Fruit fly (Drosophila melanogaster) whole organism, embryonic: ENCODE measurements around the gene Sox102F.
A peak's percentile ranks its signal among the peaks of the same experiment; 100 is the strongest.

ENCODE experiments used
- CG10267 ChIP-seq: fragments of 200-800 bp; sonication (Bioruptor generic); optimal IDR thresholded peaks from 2 replicates; lab custom pipeline; 2018; ENCODE audit warnings: missing biosample characterization, mild to moderate bottlenecking, missing genetic modification characterization, moderate library complexity
- CG12769 ChIP-seq: fragments of 200-800 bp; sonication (Bioruptor generic); optimal IDR thresholded peaks from 2 replicates; lab custom pipeline; 2019; ENCODE audit warnings: missing biosample characterization, mild to moderate bottlenecking, missing genetic modification characterization, moderate library complexity
- CG12942 ChIP-seq: fragments of 200-800 bp; sonication (Bioruptor generic); optimal IDR thresholded peaks from 3 replicates; lab custom pipeline; 2016; ENCODE audit warnings: missing biosample characterization, missing genetic modification characterization
- CG1603 ChIP-seq: fragments of 200-800 bp; sonication (Bioruptor generic); optimal IDR thresholded peaks from 2 replicates; lab custom pipeline; 2019; ENCODE audit warnings: missing biosample characterization, mild to moderate bottlenecking, missing genetic modification characterization, moderate library complexity
- CG17385 ChIP-seq: fragments of 200-800 bp; sonication (Bioruptor generic); optimal IDR thresholded peaks from 3 replicates; lab custom pipeline; 2018; ENCODE audit warnings: missing biosample characterization, mild to moderate bottlenecking, missing genetic modification characterization
- CG17568 ChIP-seq: fragments of 200-800 bp; sonication (Bioruptor generic); optimal IDR thresholded peaks from 2 replicates; lab custom pipeline; 2018; ENCODE audit warnings: missing biosample characterization, mild to moderate bottlenecking, missing genetic modification characterization, moderate library complexity
- CG18262 ChIP-seq: fragments of 200-800 bp; optimal IDR thresholded peaks from 3 replicates; lab custom pipeline; 2019; ENCODE audit warnings: missing biosample characterization, mild to moderate bottlenecking, missing genetic modification characterization, moderate library complexity
- CG2116 ChIP-seq: fragments of 200-800 bp; sonication (Bioruptor generic); optimal IDR thresholded peaks from 3 replicates; lab custom pipeline; 2018; ENCODE audit warnings: missing biosample characterization, mild to moderate bottlenecking, missing genetic modification characterization
- CG2199 ChIP-seq: fragments of 200-800 bp; sonication (Bioruptor generic); IDR thresholded peaks from 3 replicates; pipeline ENCODE4 v1.3.6; 2022; ENCODE audit warnings: missing biosample characterization, missing genetic modification characterization
- CG30020 ChIP-seq: fragments of 200-800 bp; optimal IDR thresholded peaks from 2 replicates; lab custom pipeline; 2019; ENCODE audit warnings: missing biosample characterization, mild to moderate bottlenecking, missing genetic modification characterization, moderate library complexity
- CG3163 ChIP-seq: fragments of 200-800 bp; sonication (Bioruptor generic); optimal IDR thresholded peaks from 3 replicates; lab custom pipeline; 2016; ENCODE audit warnings: missing biosample characterization, missing genetic modification characterization
- CG32767 ChIP-seq: fragments of 200-800 bp; sonication (Bioruptor generic); IDR thresholded peaks from 2 replicates; pipeline ENCODE4 v1.3.6; 2022; ENCODE audit warnings: missing biosample characterization, missing genetic modification characterization
- CG32772 ChIP-seq: fragments of 200-800 bp; sonication (Bioruptor generic); IDR thresholded peaks from 2 replicates; pipeline ENCODE4 v1.3.6; 2022; ENCODE audit warnings: missing biosample characterization, missing genetic modification characterization
- CG3281 ChIP-seq: fragments of 200-800 bp; sonication (Bioruptor generic); optimal IDR thresholded peaks from 3 replicates; lab custom pipeline; 2017; ENCODE audit warnings: missing biosample characterization, mild to moderate bottlenecking, missing genetic modification characterization
- CG34224 ChIP-seq: fragments of 200-800 bp; sonication (Bioruptor generic); IDR thresholded peaks from 3 replicates; pipeline ENCODE4 v1.3.6; 2022; ENCODE audit warnings: missing biosample characterization, missing genetic modification characterization; ENCODE audit not compliant: partially characterized antibody
- CG3838 ChIP-seq: fragments of 200-800 bp; sonication (Bioruptor generic); optimal IDR thresholded peaks from 3 replicates; lab custom pipeline; 2016; ENCODE audit warnings: missing biosample characterization, missing genetic modification characterization
- CG4360 ChIP-seq: fragments of 200-800 bp; sonication (Bioruptor generic); IDR thresholded peaks from 2 replicates; pipeline ENCODE4 v1.3.6; 2022; ENCODE audit warnings: missing biosample characterization, missing genetic modification characterization
- CG4424 ChIP-seq: fragments of 200-800 bp; sonication (Bioruptor generic); optimal IDR thresholded peaks from 3 replicates; lab custom pipeline; 2016; ENCODE audit warnings: missing biosample characterization, missing genetic modification characterization
- CG5180 ChIP-seq: fragments of 200-800 bp; sonication (Bioruptor generic); optimal IDR thresholded peaks from 3 replicates; lab custom pipeline; 2017; ENCODE audit warnings: missing biosample characterization, missing genetic modification characterization, mild to moderate bottlenecking, moderate library complexity, missing genetic modification reagents
- CG6765 ChIP-seq: fragments of 200-800 bp; sonication (Bioruptor generic); optimal IDR thresholded peaks from 3 replicates; lab custom pipeline; 2017; ENCODE audit warnings: missing biosample characterization, mild to moderate bottlenecking, missing genetic modification characterization
- CG6791 ChIP-seq: fragments of 200-800 bp; sonication (Bioruptor generic); IDR thresholded peaks from 3 replicates; pipeline ENCODE4 v1.3.6; 2022; ENCODE audit warnings: missing biosample characterization, missing genetic modification characterization; ENCODE audit not compliant: partially characterized antibody
- CG6813 ChIP-seq: fragments of 200-800 bp; sonication (Bioruptor generic); optimal IDR thresholded peaks from 2 replicates; lab custom pipeline; 2017; ENCODE audit warnings: missing biosample characterization, missing genetic modification characterization, mild to moderate bottlenecking, moderate library complexity, missing genetic modification reagents
- CG7556 ChIP-seq: fragments of 200-800 bp; sonication (Bioruptor generic); optimal IDR thresholded peaks from 2 replicates; lab custom pipeline; 2017; ENCODE audit warnings: missing biosample characterization, mild to moderate bottlenecking, missing genetic modification characterization
- CG7963 ChIP-seq: fragments of 200-800 bp; sonication (Bioruptor generic); IDR thresholded peaks from 3 replicates; pipeline ENCODE4 v1.3.6; 2022; ENCODE audit warnings: missing biosample characterization, missing genetic modification characterization; ENCODE audit not compliant: partially characterized antibody
- CG8290 ChIP-seq, 3 experiments: fragments of 200-800 bp; sonication (Bioruptor generic); optimal IDR thresholded peaks; 2 replicates each; lab custom pipeline; 2016 to 2019; ENCODE audit warnings: missing biosample characterization in 3 of 3, missing genetic modification characterization in 3 of 3, mild to moderate bottlenecking in 2 of 3, moderate library complexity in 1 of 3
- CG9932 ChIP-seq: fragments of 200-800 bp; sonication (Bioruptor generic); IDR thresholded peaks from 2 replicates; pipeline ENCODE4 v1.3.6; 2022; ENCODE audit warnings: missing biosample characterization, missing genetic modification characterization
- D19A ChIP-seq: fragments of 200-800 bp; optimal IDR thresholded peaks from 3 replicates; lab custom pipeline; 2019; ENCODE audit warnings: missing biosample characterization, mild to moderate bottlenecking, missing genetic modification characterization, moderate library complexity
- HHEX ChIP-seq: fragments of 200-800 bp; sonication (Bioruptor generic); optimal IDR thresholded peaks from 3 replicates; lab custom pipeline; 2017; ENCODE audit warnings: missing biosample characterization, mild to moderate bottlenecking, missing genetic modification characterization, missing genetic modification reagents
- Lhr ChIP-seq: fragments of 200-800 bp; sonication (Bioruptor generic); optimal IDR thresholded peaks from 3 replicates; lab custom pipeline; 2017; ENCODE audit warnings: mild to moderate bottlenecking, missing biosample characterization, missing genetic modification reagents, missing genetic modification characterization
- MESR4 ChIP-seq: fragments of 200-800 bp; sonication (Bioruptor generic); optimal IDR thresholded peaks from 2 replicates; lab custom pipeline; 2018; ENCODE audit warnings: missing biosample characterization, mild to moderate bottlenecking, missing genetic modification characterization, moderate library complexity
- NC2β ChIP-seq: fragments of 200-800 bp; sonication (Bioruptor generic); optimal IDR thresholded peaks from 2 replicates; lab custom pipeline; 2016; ENCODE audit warnings: missing biosample characterization, missing genetic modification characterization
- Scr ChIP-seq: fragments of 200-800 bp; sonication (Bioruptor generic); IDR thresholded peaks from 2 replicates; pipeline ENCODE4 v1.3.6; 2022; ENCODE audit warnings: missing biosample characterization, missing genetic modification characterization; ENCODE audit not compliant: partially characterized antibody
- cg ChIP-seq: fragments of 200-800 bp; sonication (Bioruptor generic); optimal IDR thresholded peaks from 3 replicates; lab custom pipeline; 2019; ENCODE audit warnings: missing biosample characterization, mild to moderate bottlenecking, missing genetic modification characterization, moderate library complexity
- chm ChIP-seq: fragments of 200-800 bp; sonication (Bioruptor generic); IDR thresholded peaks from 2 replicates; pipeline ENCODE4 v1.3.6; 2022; ENCODE audit warnings: missing biosample characterization, missing genetic modification characterization
- croc ChIP-seq: fragments of 200-800 bp; sonication (Bioruptor generic); conservative IDR thresholded peaks from 3 replicates; pipeline ENCODE4 v1.3.6; 2022; ENCODE audit warnings: missing biosample characterization, missing genetic modification characterization
- gem ChIP-seq: fragments of 200-800 bp; sonication (Bioruptor generic); optimal IDR thresholded peaks from 2 replicates; lab custom pipeline; 2019; ENCODE audit warnings: missing biosample characterization, mild to moderate bottlenecking, missing genetic modification characterization, moderate library complexity
- grn ChIP-seq: fragments of 200-800 bp; sonication (Bioruptor generic); optimal IDR thresholded peaks from 3 replicates; lab custom pipeline; 2017; ENCODE audit warnings: missing biosample characterization, missing genetic modification characterization
- jing ChIP-seq: fragments of 200-800 bp; sonication (Bioruptor generic); optimal IDR thresholded peaks from 2 replicates; lab custom pipeline; 2018; ENCODE audit warnings: missing biosample characterization, mild to moderate bottlenecking, missing genetic modification characterization
- phol ChIP-seq: fragments of 200-800 bp; sonication (Bioruptor generic); optimal IDR thresholded peaks from 3 replicates; lab custom pipeline; 2018; ENCODE audit warnings: missing biosample characterization, mild to moderate bottlenecking, missing genetic modification characterization, moderate library complexity
- sens ChIP-seq: fragments of 200-800 bp; sonication (Bioruptor generic); peaks from one replicate; lab custom pipeline; 2016; ENCODE audit warnings: missing biosample characterization, missing genetic modification characterization
- sna ChIP-seq: fragments of 200-800 bp; sonication (Bioruptor generic); IDR thresholded peaks from 2 replicates; pipeline ENCODE4 v1.3.6; 2022; ENCODE audit warnings: missing biosample characterization, missing genetic modification characterization; ENCODE audit not compliant: partially characterized antibody
- stwl ChIP-seq: fragments of 200-800 bp; sonication (Bioruptor generic); optimal IDR thresholded peaks from 3 replicates; lab custom pipeline; 2018; ENCODE audit warnings: missing biosample characterization, mild to moderate bottlenecking, missing genetic modification characterization, moderate library complexity
- tll ChIP-seq, 2 experiments: fragments of 200-800 bp in 1 of 2; fragments of >200 bp in 1 of 2; sonication (Bioruptor generic) in 1 of 2; optimal IDR thresholded peaks; 2 replicates each; lab custom pipeline; 2017 to 2019; ENCODE audit warnings: missing biosample characterization in 2 of 2, missing genetic modification characterization in 2 of 2, mild to moderate bottlenecking in 1 of 2, moderate library complexity in 1 of 2
- trem ChIP-seq: fragments of 200-800 bp; optimal IDR thresholded peaks from 3 replicates; lab custom pipeline; 2019; ENCODE audit warnings: missing biosample characterization, mild to moderate bottlenecking, missing genetic modification characterization, moderate library complexity
- vnd ChIP-seq: fragments of 200-800 bp; sonication (Bioruptor generic); IDR thresholded peaks from 3 replicates; pipeline ENCODE4 v1.3.6; 2022; ENCODE audit warnings: missing biosample characterization, missing genetic modification characterization; ENCODE audit not compliant: partially characterized antibody
- wor ChIP-seq: fragments of 200-800 bp; sonication (Bioruptor generic); IDR thresholded peaks from 2 replicates; pipeline ENCODE4 v1.3.6; 2022; ENCODE audit warnings: missing biosample characterization, missing genetic modification characterization
- zen2 ChIP-seq: fragments of 200-800 bp; sonication (Bioruptor generic); IDR thresholded peaks from 3 replicates; pipeline ENCODE4 v1.3.6; 2022; ENCODE audit warnings: missing biosample characterization, missing genetic modification characterization; ENCODE audit not compliant: partially characterized antibody

Sox102F gene

DNA sequence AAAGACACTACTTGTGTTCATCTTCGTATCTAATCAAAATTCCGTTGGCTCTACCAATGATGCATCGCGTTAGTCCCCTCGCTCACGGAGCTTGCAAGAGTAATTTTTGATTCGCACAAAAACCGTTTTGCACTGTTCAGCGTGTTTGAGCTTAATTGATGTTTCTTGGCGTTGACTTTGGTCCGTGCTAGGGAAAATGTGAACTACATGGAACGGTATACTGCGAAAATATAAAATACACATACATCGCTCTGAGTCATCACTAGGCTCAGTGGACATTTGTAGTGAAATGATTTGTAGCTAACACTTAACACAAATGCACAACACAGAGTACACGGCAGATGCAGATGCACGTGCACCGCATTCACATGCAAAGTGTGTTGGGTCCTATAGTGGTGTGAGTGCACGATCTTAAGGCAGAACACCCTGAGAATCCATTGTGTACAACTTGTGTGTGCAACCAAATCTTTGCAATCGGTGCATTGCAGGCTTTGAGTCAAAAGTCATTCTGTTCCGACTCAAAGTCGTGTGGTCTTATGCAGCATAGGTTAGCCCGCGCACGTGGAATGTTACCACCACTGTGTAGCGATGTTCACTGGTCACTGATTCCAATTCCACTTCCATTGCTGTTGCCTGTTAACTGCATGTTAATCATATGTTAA, at the start of gene Sox102F (continued):
- no peak for TF ChIP-seq HHEX
- no peak for TF ChIP-seq CG12769 (tag; lab: Kevin White, UChicago)
- TF ChIP-seq Scr (GFP tag; lab: Robert Waterston, UW) = peak; percentile 10; the same call in 1 of the 2 replicates
- no peak for TF ChIP-seq CG32767 (GFP tag; lab: Robert Waterston, UW)
- TF ChIP-seq CG7963 (GFP tag; lab: Robert Waterston, UW) = no peak
- TF ChIP-seq CG6791 = peak; percentile 23; the same call in 1 of the 3 replicates
- peak in 1 of 2 experiments; percentile 95 for TF ChIP-seq tll (GFP tag; optimal IDR thresholded peaks at IDR 0.05; lab: Kevin White, UChicago)
- no peak for TF ChIP-seq CG12942 (GFP tag; lab: Kevin White, UChicago)
- TF ChIP-seq CG32772 (GFP tag; lab: Robert Waterston, UW) = no peak
- no peak for TF ChIP-seq CG3163
- no peak for TF ChIP-seq CG3281 (GFP tag; lab: Kevin White, UChicago)
- 0 out of 2 replicates have a peak, but pooled peaks have one; percentile 20 for TF ChIP-seq sna (GFP tag; lab: Robert Waterston, UW)
- no peak for TF ChIP-seq croc (GFP tag; lab: Robert Waterston, UW)
- peak; percentile 45; the same call in 1 of the 3 replicates for TF ChIP-seq CG34224
- TF ChIP-seq CG2199 (GFP tag; lab: Robert Waterston, UW) = peak; percentile 93
- no peak for TF ChIP-seq grn (GFP tag; lab: Kevin White, UChicago)
- TF ChIP-seq zen2 (GFP tag; lab: Robert Waterston, UW) = peak; percentile 47; the same call in 2 of the 3 replicates
- TF ChIP-seq CG6813 (GFP tag; lab: Kevin White, UChicago) = no peak
- TF ChIP-seq cg = peak; percentile 64
- no peak for TF ChIP-seq wor (GFP tag; lab: Robert Waterston, UW)
- TF ChIP-seq CG3838 (GFP tag; lab: Kevin White, UChicago) = no peak
- peak; percentile 67 for TF ChIP-seq chm (GFP tag; lab: Robert Waterston, UW)
- TF ChIP-seq CG9932 (GFP tag; lab: Robert Waterston, UW) = no peak
- TF ChIP-seq NC2β (GFP tag; lab: Kevin White, UChicago) = peak; percentile 5
- peak; percentile 51 for TF ChIP-seq sens (GFP tag; lab: Kevin White, UChicago)
- peak; percentile 86 for TF ChIP-seq CG5180
- peak; percentile 30; the same call in 1 of the 3 replicates for TF ChIP-seq vnd
- no peak for TF ChIP-seq CG1603
- TF ChIP-seq jing = peak; percentile 7

DNA sequence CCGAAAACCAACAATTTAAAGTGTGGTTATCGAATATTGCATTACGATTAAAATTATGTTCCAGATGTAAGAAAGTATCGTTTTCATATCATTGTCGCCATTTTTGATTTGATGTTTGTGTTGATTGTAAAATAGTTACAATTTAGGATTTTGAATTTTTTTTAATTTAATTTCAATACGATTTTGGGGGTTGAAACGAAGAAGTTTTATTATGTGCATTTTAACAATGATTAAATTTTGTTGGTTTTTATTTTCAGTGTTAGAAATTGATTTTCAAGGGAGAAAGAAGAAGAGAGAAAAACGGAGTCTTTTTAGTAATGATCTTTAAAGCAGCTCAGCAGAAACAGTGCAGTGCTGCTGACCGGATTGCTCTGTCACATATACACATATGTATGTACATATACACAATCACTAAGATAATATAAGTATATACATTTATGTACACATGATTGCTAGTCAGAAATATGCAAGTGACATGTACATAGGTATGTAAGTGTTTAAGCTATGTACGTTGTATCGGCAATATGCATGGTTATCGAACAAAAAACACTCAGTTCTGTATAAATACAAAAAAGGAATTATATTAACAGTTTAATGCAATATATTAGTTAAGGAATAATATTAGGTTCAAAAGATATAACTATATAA, 45.0 kb upstream of the Sox102F start:
- peak; percentile 12 for TF ChIP-seq D19A (tag; lab: Kevin White, UChicago)
- TF ChIP-seq trem (tag; lab: Kevin White, UChicago) = peak; percentile 42
- TF ChIP-seq CG10267 (tag; lab: Kevin White, UChicago) = peak; percentile 72
- no peak for TF ChIP-seq CG7556 (GFP tag; lab: Kevin White, UChicago)
- TF ChIP-seq CG17568 (GFP tag; lab: Kevin White, UChicago) = no peak
- peak; percentile 29 for TF ChIP-seq gem
- TF ChIP-seq CG4360 (GFP tag; lab: Robert Waterston, UW) = no peak
- peak; percentile 92 for TF ChIP-seq phol (tag; lab: Kevin White, UChicago)
- TF ChIP-seq CG8290 (GFP tag; optimal IDR thresholded peaks at IDR 0.05; lab: Kevin White, UChicago) = peak; percentile 47
- peak in 1 of 2 experiments; percentile 41 for TF ChIP-seq CG8290 (tag; optimal IDR thresholded peaks at IDR 0.05; lab: Kevin White, UChicago)
- peak; percentile 78 for TF ChIP-seq CG17385 (GFP tag; lab: Kevin White, UChicago)
- TF ChIP-seq CG4424 (GFP tag; lab: Kevin White, UChicago) = peak; percentile 7
- TF ChIP-seq MESR4 (GFP tag; lab: Kevin White, UChicago) = peak; percentile 26
- TF ChIP-seq CG30020 (tag; lab: Kevin White, UChicago) = peak; percentile 94
- no peak for TF ChIP-seq croc (GFP tag; lab: Robert Waterston, UW)
- TF ChIP-seq CG6765 (GFP tag; lab: Kevin White, UChicago) = no peak
- peak; percentile 69 for TF ChIP-seq sens (GFP tag; lab: Kevin White, UChicago)
- no peak for TF ChIP-seq Lhr
- TF ChIP-seq CG7963 (GFP tag; lab: Robert Waterston, UW) = no peak
- peak; percentile 92 for TF ChIP-seq stwl (tag; lab: Kevin White, UChicago)
- TF ChIP-seq CG18262 (tag; lab: Kevin White, UChicago) = peak; percentile 47
- TF ChIP-seq CG2116 (GFP tag; lab: Kevin White, UChicago) = peak; percentile 6
